Worm (Caenorhabditis elegans): ENCODE results near the gene Y76B12C.3.

Gene Y76B12C.3

DNA sequence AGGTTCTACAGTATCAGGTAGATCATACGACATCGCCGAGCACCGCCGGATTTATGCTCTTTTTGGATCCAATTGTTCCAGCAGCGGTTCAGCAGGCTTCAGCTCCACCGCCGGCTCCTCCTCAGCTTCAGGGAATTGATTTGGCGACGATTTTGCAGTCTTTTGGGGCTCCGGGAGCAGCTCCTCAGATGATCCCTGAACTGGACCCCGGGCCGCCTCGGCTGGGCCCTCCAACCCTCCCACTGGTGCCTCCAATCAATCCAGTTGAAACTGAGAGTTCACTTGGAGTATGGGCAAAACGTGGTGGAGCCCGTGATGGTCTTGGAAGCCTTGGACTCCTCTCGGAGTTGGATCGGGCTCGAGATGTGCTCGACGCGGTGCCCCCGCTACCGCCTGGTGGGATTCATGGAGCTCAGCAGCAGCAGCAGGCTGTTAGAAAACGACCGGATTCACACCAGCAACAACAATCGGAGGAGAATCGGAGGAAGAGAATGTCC is 17.4 kb downstream of the Y76B12C.3 start:
- TF ChIP-seq ref-1 (GFP tag; conservative IDR thresholded peaks at IDR 0.05) (no peak), flt-1 (GFP tag; IDR thresholded peaks at IDR 0.05) (0 out of 2 replicates have a peak, but pooled peaks have one; percentile 6), cog-1 (tag; optimal IDR thresholded peaks at IDR 0.05) (no peak)

ce11 chrIV:1992789-1993188 is 19.3 kb downstream of the Y76B12C.3 start, which contains the start of gene xpc-1:
xpc-1 (plus strand) TSS chrIV:1993089.
- TF ChIP-seq flt-1 (GFP tag; IDR thresholded peaks at IDR 0.05) (no peak), ztf-23 (GFP tag; IDR thresholded peaks at IDR 0.05) (no peak), T22C8.4 (GFP tag; IDR thresholded peaks at IDR 0.05) (no peak), tab-1 (GFP tag; IDR thresholded peaks at IDR 0.05) (no peak), cog-1 (tag; optimal IDR thresholded peaks at IDR 0.05) (no peak), med-1 (GFP tag; optimal IDR thresholded peaks at IDR 0.05; ENCODE audit: insufficient read depth) (no peak), ztf-29 (GFP tag; IDR thresholded peaks at IDR 0.05) (no peak), klf-2 (GFP tag; conservative IDR thresholded peaks at IDR 0.05) (no peak)

DNA sequence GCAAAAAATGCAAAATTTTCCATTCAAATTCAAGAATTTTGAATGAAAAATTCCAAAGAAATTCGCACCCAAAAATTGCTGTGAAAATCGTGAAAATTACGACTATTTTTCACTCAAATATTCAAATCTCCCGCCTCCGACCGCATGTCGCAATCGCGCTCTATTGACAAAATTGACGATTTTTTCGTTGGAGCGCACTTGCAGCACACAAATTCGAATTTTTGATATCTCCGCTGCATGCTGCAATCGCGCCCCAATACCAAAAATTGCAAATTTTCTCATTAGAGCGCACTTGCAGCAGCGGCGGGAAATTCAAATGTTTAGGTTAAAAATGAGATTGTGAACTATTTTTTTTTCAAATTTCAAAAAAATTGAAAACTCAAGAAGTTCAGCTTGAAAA is 24.3 kb downstream of the Y76B12C.3 start:
- no peak for TF ChIP-seq ref-1 (GFP tag; conservative IDR thresholded peaks at IDR 0.05)
- no peak for TF ChIP-seq klf-2 (GFP tag; conservative IDR thresholded peaks at IDR 0.05)
- TF ChIP-seq flt-1 (GFP tag; IDR thresholded peaks at IDR 0.05) = no peak
- no peak for TF ChIP-seq ztf-29 (GFP tag; IDR thresholded peaks at IDR 0.05)
- TF ChIP-seq tab-1 (GFP tag; IDR thresholded peaks at IDR 0.05) = no peak
- no peak for TF ChIP-seq med-1 (GFP tag; optimal IDR thresholded peaks at IDR 0.05; ENCODE audit: insufficient read depth)
- no peak for TF ChIP-seq T22C8.4 (GFP tag; IDR thresholded peaks at IDR 0.05)
- TF ChIP-seq ztf-23 (GFP tag; IDR thresholded peaks at IDR 0.05) = no peak
- no peak for TF ChIP-seq cog-1 (tag; optimal IDR thresholded peaks at IDR 0.05)

- TF ChIP-seq ztf-29 (GFP tag; IDR thresholded peaks at IDR 0.05) (no peak), tab-1 (GFP tag; IDR thresholded peaks at IDR 0.05) (no peak), T22C8.4 (GFP tag; IDR thresholded peaks at IDR 0.05) (no peak), ztf-23 (GFP tag; IDR thresholded peaks at IDR 0.05) (no peak), klf-2 (GFP tag; conservative IDR thresholded peaks at IDR 0.05) (no peak), cog-1 (tag; optimal IDR thresholded peaks at IDR 0.05) (no peak)
Observed at ce11 chrIV:2002290-2002689, 28.8 kb downstream of the Y76B12C.3 start.

- TF ChIP-seq klf-2 (GFP tag; conservative IDR thresholded peaks at IDR 0.05) = no peak
- no peak for TF ChIP-seq T22C8.4 (GFP tag; IDR thresholded peaks at IDR 0.05)
- TF ChIP-seq ztf-29 (GFP tag; IDR thresholded peaks at IDR 0.05) = no peak
- no peak for TF ChIP-seq med-1 (GFP tag; optimal IDR thresholded peaks at IDR 0.05; ENCODE audit: insufficient read depth)
- no peak for TF ChIP-seq ref-1 (GFP tag; conservative IDR thresholded peaks at IDR 0.05)
- TF ChIP-seq cog-1 (tag; optimal IDR thresholded peaks at IDR 0.05) = no peak
- TF ChIP-seq tab-1 (GFP tag; IDR thresholded peaks at IDR 0.05) = no peak
- TF ChIP-seq ztf-23 (GFP tag; IDR thresholded peaks at IDR 0.05) = no peak
- no peak for TF ChIP-seq flt-1 (GFP tag; IDR thresholded peaks at IDR 0.05)
Observed at ce11 chrIV:2008920-2009319, 35.4 kb downstream of the Y76B12C.3 start.
